Worm (Caenorhabditis elegans): Measurements from ENCODE around the gene vps-24.

vps-24 gene

DNA sequence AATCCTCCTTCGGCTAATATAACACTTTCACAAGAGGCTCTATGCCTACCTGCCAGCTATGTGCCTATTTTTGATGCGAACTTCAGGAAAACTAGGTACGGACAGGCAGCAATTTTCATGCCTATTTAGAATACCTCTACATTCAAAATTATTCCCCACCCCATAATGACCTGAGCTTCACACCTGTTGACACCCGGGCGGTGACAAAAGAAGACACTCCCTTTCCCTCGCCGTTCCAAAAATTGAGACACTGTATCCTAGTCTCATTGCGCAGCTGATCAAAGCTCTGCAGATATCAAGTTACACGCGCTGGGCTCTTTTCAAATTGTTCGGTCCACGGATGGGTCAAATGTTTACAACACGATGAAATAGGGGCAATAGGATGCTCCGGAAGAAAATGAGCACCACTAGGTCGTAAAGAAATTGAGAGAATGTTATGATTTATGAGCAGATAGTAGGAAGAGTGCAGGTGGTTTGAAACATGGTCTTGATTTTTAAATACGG lies 19.3 kb upstream of the vps-24 start:
- TF ChIP-seq jun-1 (tag; optimal IDR thresholded peaks at IDR 0.05), result no peak
- no peak for TF ChIP-seq egl-27 (tag; optimal IDR thresholded peaks at IDR 0.05)
- no peak for TF ChIP-seq pha-4 (tag; optimal IDR thresholded peaks at IDR 0.05)
- no peak for TF ChIP-seq R02D3.7 (tag; optimal IDR thresholded peaks at IDR 0.05)
- no peak for TF ChIP-seq nfya-1 (tag; optimal IDR thresholded peaks at IDR 0.05; ENCODE audit: insufficient read depth)
- TF ChIP-seq ceh-82 (tag; optimal IDR thresholded peaks at IDR 0.05), result no peak
- no peak for TF ChIP-seq lin-15B (tag; optimal IDR thresholded peaks at IDR 0.05)
- TF ChIP-seq ceh-28 (tag; optimal IDR thresholded peaks at IDR 0.05), result no peak
- TF ChIP-seq tbx-2 (tag; optimal IDR thresholded peaks at IDR 0.05), result no peak
- no peak for TF ChIP-seq fkh-10 (GFP tag; optimal IDR thresholded peaks at IDR 0.05)
- TF ChIP-seq nhr-76 (tag; optimal IDR thresholded peaks at IDR 0.05), result no peak
- TF ChIP-seq snpc-4 (tag; optimal IDR thresholded peaks at IDR 0.05), result no peak
- no peak for TF ChIP-seq nhr-28 (tag; optimal IDR thresholded peaks at IDR 0.05)
- no peak for TF ChIP-seq unc-39 (tag; optimal IDR thresholded peaks at IDR 0.05)
- no peak for TF ChIP-seq ZK546.5 (tag; optimal IDR thresholded peaks at IDR 0.05)
- no peak for TF ChIP-seq elt-3 (tag; optimal IDR thresholded peaks at IDR 0.05)
- TF ChIP-seq zag-1 (tag; optimal IDR thresholded peaks at IDR 0.05), result no peak
- TF ChIP-seq nhr-25 (tag; optimal IDR thresholded peaks at IDR 0.05), result no peak

- TF ChIP-seq eor-1 (tag; optimal IDR thresholded peaks at IDR 0.05), result no peak
- TF ChIP-seq egl-27 (tag; optimal IDR thresholded peaks at IDR 0.05), result no peak
These were observed 18.5 kb upstream of the vps-24 start for ce11 chrII:4975311-4975710.

- TF ChIP-seq elt-1 (tag; optimal IDR thresholded peaks at IDR 0.05) (peak; percentile 83), tbx-2 (tag; optimal IDR thresholded peaks at IDR 0.05) (no peak), nhr-25 (tag; optimal IDR thresholded peaks at IDR 0.05) (peak; percentile 22)
These were observed 12.0 kb upstream of the vps-24 start for ce11 chrII:4981682-4982404.

ce11 chrII:4984151-4984550 lies 9.6 kb upstream of the vps-24 start:
- TF ChIP-seq nhr-28 (tag; optimal IDR thresholded peaks at IDR 0.05) (no peak), egl-27 (tag; optimal IDR thresholded peaks at IDR 0.05) (no peak), snpc-4 (tag; optimal IDR thresholded peaks at IDR 0.05) (no peak), lin-15B (tag; optimal IDR thresholded peaks at IDR 0.05) (no peak), lin-39 (tag; optimal IDR thresholded peaks at IDR 0.05) (no peak), mml-1 (tag; optimal IDR thresholded peaks at IDR 0.05) (no peak)

DNA sequence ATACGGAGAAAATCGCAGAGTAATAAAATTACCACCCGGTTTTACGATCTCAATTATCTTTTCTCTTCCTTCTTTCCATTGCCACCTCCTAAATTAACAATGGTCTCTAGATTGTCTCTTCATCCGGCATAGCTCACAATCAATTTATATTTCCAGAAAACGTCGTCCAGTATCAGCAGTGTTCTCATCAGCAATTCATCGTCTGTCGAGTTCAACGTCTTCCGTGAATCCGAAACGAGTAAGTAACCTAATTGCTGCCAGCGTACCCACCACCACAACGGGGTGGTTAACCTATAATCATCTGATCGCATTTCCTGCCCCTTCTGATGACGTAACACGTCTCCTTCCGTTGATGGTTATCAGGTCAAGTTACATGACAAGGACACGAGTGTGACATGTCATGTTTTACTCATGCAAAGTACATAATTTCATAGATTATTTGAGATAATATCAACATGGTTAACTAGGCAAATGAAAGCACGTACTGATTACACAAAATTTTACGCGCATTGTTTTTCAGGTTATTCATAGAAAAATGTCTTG lies 7.8 kb upstream of the vps-24 start:
- TF ChIP-seq elt-1 (tag; optimal IDR thresholded peaks at IDR 0.05) (peak; percentile 65), nhr-23 (tag; optimal IDR thresholded peaks at IDR 0.05) (peak; percentile 74), sea-2 (GFP tag; optimal IDR thresholded peaks at IDR 0.05) (no peak), daf-12 (tag; optimal IDR thresholded peaks at IDR 0.05) (no peak)

DNA sequence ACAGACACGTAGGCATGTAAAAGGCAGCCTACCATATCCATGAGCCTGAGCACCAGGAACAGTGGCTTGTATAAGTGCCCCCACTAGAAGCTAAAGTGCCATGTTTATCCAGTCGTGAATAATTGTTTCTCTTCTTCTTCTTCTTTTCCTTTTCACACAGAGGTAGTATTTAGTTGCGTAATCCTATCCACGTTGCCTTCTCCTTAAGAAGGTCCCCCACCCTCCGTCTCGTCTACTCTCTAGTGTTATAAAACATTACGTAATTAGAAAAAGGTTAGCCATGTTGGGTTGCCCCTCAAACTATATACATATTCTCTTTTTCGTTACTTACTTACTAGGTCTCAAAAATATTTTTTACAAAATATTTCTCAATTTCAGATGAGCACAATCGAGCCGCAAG lies 7.1 kb upstream of the vps-24 start:
- TF ChIP-seq ama-1 (optimal IDR thresholded peaks at IDR 0.05) (no peak), ceh-16 (tag; optimal IDR thresholded peaks at IDR 0.05) (no peak), ztf-4 (tag; optimal IDR thresholded peaks at IDR 0.05) (no peak), nhr-76 (tag; optimal IDR thresholded peaks at IDR 0.05) (no peak), nhr-23 (tag; optimal IDR thresholded peaks at IDR 0.05) (no peak), R02D3.7 (tag; optimal IDR thresholded peaks at IDR 0.05) (no peak), zag-1 (tag; optimal IDR thresholded peaks at IDR 0.05) (no peak), jun-1 (tag; optimal IDR thresholded peaks at IDR 0.05) (no peak), ceh-9 (tag; optimal IDR thresholded peaks at IDR 0.05) (no peak), mdl-1 (tag; optimal IDR thresholded peaks at IDR 0.05) (no peak)
